Worm (Caenorhabditis elegans): ENCODE data around the gene str-173.

Gene str-173

ce11 chrIV:4861449-4861848 is at the start of gene str-173, which contains the start of gene Y17G9A.4:
Gene str-173, plus strand, starts transcription at chrIV:4861773.
Gene Y17G9A.4, minus strand, starts transcription at chrIV:4861549.
- TF ChIP-seq B0336.3 (GFP tag; IDR thresholded peaks at IDR 0.05), result no peak
- no peak for TF ChIP-seq rpc-1 (optimal IDR thresholded peaks at IDR 0.05)
- TF ChIP-seq rpc-1 (tag; optimal IDR thresholded peaks at IDR 0.05), result peak; percentile 20
- TF ChIP-seq hsf-1 (GFP tag; IDR thresholded peaks at IDR 0.05), result no peak
- no peak for TF ChIP-seq chd-7 (tag; optimal IDR thresholded peaks at IDR 0.05)
- no peak for TF ChIP-seq lsy-27 (tag; optimal IDR thresholded peaks at IDR 0.05; ENCODE audit: borderline replicate concordance, insufficient read depth)
- TF ChIP-seq madf-3 (GFP tag; IDR thresholded peaks at IDR 0.05), result no peak
- TF ChIP-seq lin-40 (tag; optimal IDR thresholded peaks at IDR 0.05), result no peak
- TF ChIP-seq lag-1 (GFP tag; IDR thresholded peaks at IDR 0.05), result no peak

- TF ChIP-seq C17E4.6 (GFP tag; IDR thresholded peaks at IDR 0.05) (no peak), bed-2 (GFP tag; IDR thresholded peaks at IDR 0.05) (no peak), ccch-3 (GFP tag; optimal IDR thresholded peaks at IDR 0.05) (no peak), ceh-100 (GFP tag; IDR thresholded peaks at IDR 0.05) (0 out of 2 replicates have a peak, but pooled peaks have one; percentile 40), athp-1 (tag; optimal IDR thresholded peaks at IDR 0.05) (no peak), nhr-27 (tag; optimal IDR thresholded peaks at IDR 0.05) (no peak), snpc-1.1 (tag; optimal IDR thresholded peaks at IDR 0.05; ENCODE audit: insufficient read depth) (peak; percentile 24), lin-54 (GFP tag; optimal IDR thresholded peaks at IDR 0.05) (peak; percentile 9), ztf-25 (GFP tag; IDR thresholded peaks at IDR 0.05) (0 out of 2 replicates have a peak, but pooled peaks have one; percentile 20), F57A8.1 (GFP tag; optimal IDR thresholded peaks at IDR 0.05) (no peak), lin-35 (GFP tag; optimal IDR thresholded peaks at IDR 0.05) (peak in 1 of 3 experiments; percentile 11), madf-6 (GFP tag; IDR thresholded peaks at IDR 0.05) (peak; percentile 45; the same call in 1 of the 2 replicates), mel-28 (tag; optimal IDR thresholded peaks at IDR 0.05; ENCODE audit: borderline replicate concordance) (no peak), let-526 (GFP tag; IDR thresholded peaks at IDR 0.05) (no peak), atf-7 (tag; optimal IDR thresholded peaks at IDR 0.05) (peak; percentile 9), hmg-1.2 (GFP tag; IDR thresholded peaks at IDR 0.05) (0 out of 2 replicates have a peak, but pooled peaks have one; percentile 10), tbp1 (GFP tag; optimal IDR thresholded peaks at IDR 0.05) (peak; percentile 38), madf-3 (GFP tag; IDR thresholded peaks at IDR 0.05) (0 out of 2 replicates have a peak, but pooled peaks have one; percentile 71), bed-1 (GFP tag; IDR thresholded peaks at IDR 0.05) (0 out of 2 replicates have a peak, but pooled peaks have one; percentile 8), unc-130 (GFP tag; optimal IDR thresholded peaks at IDR 0.05) (peak; percentile 5), K11D2.4 (GFP tag; IDR thresholded peaks at IDR 0.05) (no peak), attf-3 (GFP tag; conservative IDR thresholded peaks at IDR 0.05) (no peak), mcd-1 (GFP tag; IDR thresholded peaks at IDR 0.05) (peak; percentile 28; the same call in 1 of the 2 replicates), hlh-26 (GFP tag; conservative IDR thresholded peaks at IDR 0.05) (no peak), fkh-3 (tag; optimal IDR thresholded peaks at IDR 0.05) (no peak), F22D6.2 (tag; optimal IDR thresholded peaks at IDR 0.05) (no peak), F37B4.10 (GFP tag; IDR thresholded peaks at IDR 0.05) (no peak), akir-1 (GFP tag; optimal IDR thresholded peaks at IDR 0.05) (no peak), ztf-6 (GFP tag; IDR thresholded peaks at IDR 0.05) (no peak), cebp-2 (GFP tag; IDR thresholded peaks at IDR 0.05) (no peak), egl-18 (GFP tag; IDR thresholded peaks at IDR 0.05) (no peak), mes-4 (tag; optimal IDR thresholded peaks at IDR 0.05) (no peak), tlf-1 (GFP tag; optimal IDR thresholded peaks at IDR 0.05) (no peak), attf-6 (GFP tag; IDR thresholded peaks at IDR 0.05) (0 out of 2 replicates have a peak, but pooled peaks have one; percentile 53), sdz-38 (tag; optimal IDR thresholded peaks at IDR 0.05) (no peak), T07F8.4 (tag; optimal IDR thresholded peaks at IDR 0.05) (no peak), Y56A3A.18 (GFP tag; IDR thresholded peaks at IDR 0.05) (no peak), madf-8 (GFP tag; conservative IDR thresholded peaks at IDR 0.05) (no peak), B0035.1 (tag; optimal IDR thresholded peaks at IDR 0.05) (no peak), unc-62 (GFP tag; optimal IDR thresholded peaks at IDR 0.05) (no peak)
Measured at ce11 chrIV:4811863-4812262, 49.7 kb upstream of the str-173 start, which contains the start of gene srw-95. Gene srw-95, plus strand, starts transcription at chrIV:4812075.

Data from whole organism, young adult.